Worm (Caenorhabditis elegans) whole organism, L1 larva: ENCODE results near the gene fbxa-81.

Source experiments
- C04F5.9 ChIP-seq: sonication (generic microtip); optimal IDR thresholded peaks from 2 replicates; lab custom pipeline; 2016; ENCODE audit warnings: missing genetic modification characterization, missing compliant biosample characterization
- C34B4.2 ChIP-seq: sonication (generic microtip); optimal IDR thresholded peaks from 2 replicates; lab custom pipeline; 2017; ENCODE audit warnings: mild to moderate bottlenecking, missing genetic modification characterization, missing compliant biosample characterization
- F16B12.6 ChIP-seq: fragments of 150-350 bp; optimal IDR thresholded peaks from 2 replicates; lab custom pipeline; 2014; ENCODE audit warnings: missing biosample characterization, missing genetic modification characterization
- ceh-63 ChIP-seq: fragments of 200-800 bp; sonication (Bioruptor generic); optimal IDR thresholded peaks from 2 replicates; lab custom pipeline; 2018; ENCODE audit warnings: mild to moderate bottlenecking, missing genetic modification characterization, missing compliant biosample characterization
- ceh-8 ChIP-seq: fragments of 200-800 bp; sonication (Bioruptor generic); optimal IDR thresholded peaks from 2 replicates; lab custom pipeline; 2018; ENCODE audit warnings: mild to moderate bottlenecking, missing genetic modification characterization, moderate library complexity, missing compliant biosample characterization
- ceh-82 ChIP-seq, 3 experiments: fragments of 150-350 bp in 1 of 3; sonication (generic microtip) in 2 of 3; optimal IDR thresholded peaks; 2 replicates each; lab custom pipeline; 2014 to 2017; ENCODE audit warnings: missing biosample characterization in 3 of 3, missing genetic modification characterization in 3 of 3
- dpl-1 ChIP-seq, 3 experiments: fragments of 150-350 bp in 2 of 3; sonication (generic microtip) in 1 of 3; optimal IDR thresholded peaks; 2 replicates each; lab custom pipeline; 2014 to 2017; ENCODE audit warnings: missing biosample characterization in 3 of 3, missing genetic modification characterization in 3 of 3, missing genetic modification reagents in 3 of 3
- dsc-1 ChIP-seq: sonication (generic microtip); optimal IDR thresholded peaks from 2 replicates; lab custom pipeline; 2016; ENCODE audit warnings: mild to moderate bottlenecking, missing genetic modification characterization, missing compliant biosample characterization
- efl-1 ChIP-seq, 4 experiments: fragments of 150-350 bp; optimal IDR thresholded peaks in 3 of 4; peaks in 1 of 4; 1 replicate in 1 of 4; 2 replicates in 3 of 4; lab custom pipeline; 2014; ENCODE audit warnings: missing biosample characterization in 2 of 4, missing genetic modification characterization in 2 of 4, missing genetic modification reagents in 2 of 4
- efl-3 ChIP-seq: fragments of 200-800 bp; sonication (Bioruptor generic); optimal IDR thresholded peaks from 2 replicates; lab custom pipeline; 2018; ENCODE audit warnings: mild to moderate bottlenecking, missing genetic modification characterization, missing compliant biosample characterization
- egl-27 ChIP-seq, 2 experiments: fragments of 150-350 bp in 1 of 2; sonication (generic microtip); optimal IDR thresholded peaks; 3 replicates each; lab custom pipeline; 2017 to 2018; ENCODE audit warnings: missing biosample characterization in 2 of 2, missing genetic modification characterization in 2 of 2, missing genetic modification reagents in 2 of 2
- elt-2 ChIP-seq: sonication (generic microtip); optimal IDR thresholded peaks from 2 replicates; lab custom pipeline; 2016; ENCODE audit warnings: missing genetic modification characterization, mild to moderate bottlenecking, inconsistent platforms, missing compliant biosample characterization, missing genetic modification reagents
- elt-3 ChIP-seq, 6 experiments: fragments of 150-350 bp in 1 of 6; sonication (generic microtip); optimal IDR thresholded peaks; 2 replicates each; lab custom pipeline; 2017 to 2018; ENCODE audit warnings: missing biosample characterization in 6 of 6, missing genetic modification characterization in 6 of 6, inconsistent platforms in 1 of 6
- ets-5 ChIP-seq: fragments of 200-800 bp; sonication (Bioruptor generic); IDR thresholded peaks from 2 replicates; pipeline ENCODE4 v1.3.6; 2022; ENCODE audit warnings: missing genetic modification characterization, missing compliant biosample characterization
- grh-1 ChIP-seq: fragments of 200-800 bp; sonication (Bioruptor generic); IDR thresholded peaks from 2 replicates; pipeline ENCODE4 v1.3.6; 2022; ENCODE audit warnings: missing genetic modification reagents, missing genetic modification characterization, missing compliant biosample characterization
- hlh-17 ChIP-seq: fragments of 200-800 bp; sonication (Bioruptor generic); optimal IDR thresholded peaks from 2 replicates; lab custom pipeline; 2018; ENCODE audit warnings: missing genetic modification characterization, mild to moderate bottlenecking, missing compliant biosample characterization, moderate library complexity, borderline replicate concordance
- irx-1 ChIP-seq: sonication (generic microtip); optimal IDR thresholded peaks from 2 replicates; lab custom pipeline; 2016; ENCODE audit warnings: missing genetic modification characterization, missing compliant biosample characterization
- jun-1 ChIP-seq: fragments of 150-350 bp; optimal IDR thresholded peaks from 2 replicates; lab custom pipeline; 2014; ENCODE audit warnings: missing biosample characterization, missing genetic modification reagents, missing genetic modification characterization
- lin-13 ChIP-seq: fragments of 150-350 bp; optimal IDR thresholded peaks from 2 replicates; lab custom pipeline; 2014; ENCODE audit warnings: missing biosample characterization, missing genetic modification reagents, missing genetic modification characterization
- lin-14 ChIP-seq: fragments of 200-800 bp; sonication (Bioruptor generic); optimal IDR thresholded peaks from 2 replicates; lab custom pipeline; 2018; ENCODE audit warnings: mild to moderate bottlenecking, missing genetic modification characterization, moderate library complexity, missing compliant biosample characterization
- lin-35 ChIP-seq, 2 experiments: fragments of 150-350 bp; optimal IDR thresholded peaks; 2 replicates each; lab custom pipeline; 2014; ENCODE audit warnings: missing biosample characterization in 2 of 2, missing genetic modification characterization in 2 of 2, missing genetic modification reagents in 2 of 2
- lin-39 ChIP-seq: fragments of 150-350 bp; optimal IDR thresholded peaks from 2 replicates; lab custom pipeline; 2014; ENCODE audit warnings: missing biosample characterization, missing genetic modification reagents, missing genetic modification characterization
- lsy-2 ChIP-seq, 2 experiments: fragments of 150-350 bp; optimal IDR thresholded peaks; 2 replicates each; lab custom pipeline; 2014; ENCODE audit warnings: missing biosample characterization in 2 of 2, missing genetic modification characterization in 2 of 2
- mdl-1 ChIP-seq, 2 experiments: fragments of 150-350 bp; optimal IDR thresholded peaks; 2 replicates each; lab custom pipeline; 2014 to 2017; ENCODE audit warnings: missing biosample characterization in 2 of 2, missing genetic modification characterization in 2 of 2, inconsistent platforms in 1 of 2
- mef-2 ChIP-seq: fragments of 150-350 bp; optimal IDR thresholded peaks from 2 replicates; lab custom pipeline; 2014; ENCODE audit warnings: missing biosample characterization, missing genetic modification characterization
- mep-1 ChIP-seq: fragments of 150-350 bp; optimal IDR thresholded peaks from 2 replicates; lab custom pipeline; 2014; ENCODE audit warnings: missing biosample characterization, missing genetic modification characterization
- nhr-11 ChIP-seq: fragments of 150-350 bp; optimal IDR thresholded peaks from 2 replicates; lab custom pipeline; 2014; ENCODE audit warnings: missing biosample characterization, missing genetic modification characterization
- nhr-19 ChIP-seq: fragments of 200-800 bp; sonication (Bioruptor generic); conservative IDR thresholded peaks from 2 replicates; pipeline ENCODE4 v1.3.6; 2022; ENCODE audit warnings: missing genetic modification characterization, missing compliant biosample characterization
- nhr-20 ChIP-seq: sonication (generic microtip); optimal IDR thresholded peaks from 2 replicates; lab custom pipeline; 2016; ENCODE audit warnings: mild to moderate bottlenecking, missing genetic modification characterization, missing compliant biosample characterization
- nhr-237 ChIP-seq: fragments of 150-350 bp; optimal IDR thresholded peaks from 2 replicates; lab custom pipeline; 2014; ENCODE audit warnings: missing biosample characterization, missing genetic modification characterization
- nhr-28 ChIP-seq: fragments of 150-350 bp; optimal IDR thresholded peaks from 2 replicates; lab custom pipeline; 2014; ENCODE audit warnings: missing biosample characterization, missing genetic modification characterization
- nhr-47 ChIP-seq: sonication (generic microtip); optimal IDR thresholded peaks from 2 replicates; lab custom pipeline; 2016; ENCODE audit warnings: mild to moderate bottlenecking, missing genetic modification characterization, moderate library complexity, missing compliant biosample characterization
- nhr-71 ChIP-seq: sonication (generic microtip); optimal IDR thresholded peaks from 2 replicates; lab custom pipeline; 2016; ENCODE audit warnings: mild to moderate bottlenecking, missing genetic modification characterization, moderate library complexity, missing compliant biosample characterization
- nhr-77 ChIP-seq: fragments of 150-350 bp; optimal IDR thresholded peaks from 2 replicates; lab custom pipeline; 2014; ENCODE audit warnings: missing biosample characterization, missing genetic modification characterization
- nhr-84 ChIP-seq: sonication (generic microtip); optimal IDR thresholded peaks from 2 replicates; lab custom pipeline; 2017; ENCODE audit warnings: missing biosample characterization, missing genetic modification characterization
- nhr-85 ChIP-seq: sonication (generic microtip); peaks from one replicate; lab custom pipeline; 2016; ENCODE audit warnings: missing genetic modification characterization, inconsistent platforms, missing compliant biosample characterization
- nhr-90 ChIP-seq: sonication (generic microtip); optimal IDR thresholded peaks from 2 replicates; lab custom pipeline; 2016; ENCODE audit warnings: mild to moderate bottlenecking, missing genetic modification characterization, missing compliant biosample characterization; ENCODE audit not compliant: poor library complexity
- pag-3 ChIP-seq: sonication (generic microtip); optimal IDR thresholded peaks from 2 replicates; lab custom pipeline; 2017; ENCODE audit warnings: missing genetic modification characterization, mild to moderate bottlenecking, missing compliant biosample characterization, antibody characterized with exemption, borderline replicate concordance; ENCODE audit not compliant: insufficient read depth
- pqm-1 ChIP-seq: sonication (generic microtip); optimal IDR thresholded peaks from 3 replicates; lab custom pipeline; 2017; ENCODE audit warnings: missing biosample characterization, missing genetic modification characterization
- rnt-1 ChIP-seq: sonication (generic microtip); optimal IDR thresholded peaks from 2 replicates; lab custom pipeline; 2016; ENCODE audit warnings: mild to moderate bottlenecking, missing genetic modification characterization, moderate library complexity, missing compliant biosample characterization
- skn-1 ChIP-seq: fragments of 150-350 bp; optimal IDR thresholded peaks from 2 replicates; lab custom pipeline; 2014; ENCODE audit warnings: missing biosample characterization, missing genetic modification characterization
- snu-23 ChIP-seq: sonication (generic microtip); optimal IDR thresholded peaks from 2 replicates; lab custom pipeline; 2016; ENCODE audit warnings: missing genetic modification characterization, missing compliant biosample characterization
- swsn-7 ChIP-seq: sonication (generic microtip); optimal IDR thresholded peaks from 2 replicates; lab custom pipeline; 2016; ENCODE audit warnings: missing genetic modification characterization, missing compliant biosample characterization
- tbx-2 ChIP-seq: sonication (generic microtip); optimal IDR thresholded peaks from 2 replicates; lab custom pipeline; 2016; ENCODE audit warnings: missing genetic modification characterization, missing compliant biosample characterization
- tlp-1 ChIP-seq: fragments of 150-350 bp; optimal IDR thresholded peaks from 2 replicates; lab custom pipeline; 2014; ENCODE audit warnings: missing biosample characterization, missing genetic modification characterization
- unc-98 ChIP-seq: fragments of 200-800 bp; sonication (Bioruptor generic); IDR thresholded peaks from 2 replicates; pipeline ENCODE4 v1.3.6; 2022; ENCODE audit warnings: missing genetic modification characterization, missing compliant biosample characterization
- xbp-1 ChIP-seq: sonication (generic microtip); optimal IDR thresholded peaks from 2 replicates; lab custom pipeline; 2016; ENCODE audit warnings: missing genetic modification characterization, missing compliant biosample characterization

fbxa-81 gene

DNA sequence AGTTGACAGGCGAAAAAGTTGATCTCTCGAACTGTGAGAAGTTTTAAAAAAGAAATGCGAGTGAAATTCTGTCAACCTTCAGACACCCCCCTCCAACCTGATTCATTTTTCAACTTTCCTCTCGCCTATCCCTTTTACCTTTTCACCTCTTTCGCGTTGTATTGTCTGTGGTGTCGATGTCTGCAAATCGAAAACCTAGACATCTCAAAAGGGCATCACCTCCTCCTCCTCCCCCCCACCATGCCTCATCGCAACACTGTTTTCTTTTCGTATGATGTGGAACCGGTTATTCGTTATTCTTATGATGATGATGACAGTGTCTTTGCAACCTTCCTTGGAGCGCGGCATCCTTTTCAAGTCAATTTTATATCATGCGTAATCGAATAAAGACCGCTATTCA lies 33.9 kb downstream of the fbxa-81 start (continued):
- no peak for TF ChIP-seq hlh-17
- TF ChIP-seq efl-3 (GFP tag; lab: Kevin White, UChicago): no peak
- TF ChIP-seq nhr-84 (tag; lab: Kevin White, UChicago): no peak
- TF ChIP-seq C34B4.2: no peak
- TF ChIP-seq lin-14: peak; percentile 86

DNA sequence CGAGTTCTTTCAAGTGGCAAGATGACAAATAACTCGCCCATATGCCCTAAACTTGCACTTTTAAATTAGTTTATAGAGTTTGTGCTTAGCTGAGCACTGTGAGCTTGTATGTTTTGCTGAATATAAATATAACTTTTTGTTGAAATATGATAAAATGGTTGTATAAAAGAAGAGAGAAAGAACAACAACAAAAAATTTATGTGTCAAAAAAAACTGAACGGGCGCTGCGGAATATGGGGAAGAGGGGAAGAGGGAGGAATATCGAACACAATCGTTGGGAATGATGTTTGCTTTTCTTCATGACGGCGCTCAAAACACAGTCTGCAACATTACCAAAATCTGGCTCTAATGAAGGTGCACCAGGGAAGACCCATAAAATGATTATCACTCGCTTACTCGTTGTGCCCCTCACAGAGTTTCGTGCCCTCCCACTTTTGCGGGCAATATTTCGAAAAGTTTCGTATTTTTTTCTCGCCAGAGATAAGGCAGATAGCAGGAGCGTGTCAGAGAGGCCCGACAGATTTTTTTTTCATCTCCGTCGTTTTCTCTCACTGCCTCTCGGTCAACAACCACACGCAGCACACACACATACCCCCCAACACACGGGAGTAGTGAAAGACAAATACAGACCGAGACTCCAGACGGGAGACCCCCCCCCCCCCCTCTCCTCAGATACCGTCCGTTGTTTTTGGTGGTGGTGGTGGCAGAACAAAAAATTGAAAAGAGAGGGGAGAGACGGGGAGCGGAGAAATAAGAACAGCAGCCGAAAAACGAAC lies 36.1 kb downstream of the fbxa-81 start:
- TF ChIP-seq jun-1 (tag; lab: Kevin White, UChicago): peak; percentile 7
- peak; percentile 1 to 61 for TF ChIP-seq lin-35 (GFP tag; optimal IDR thresholded peaks at IDR 0.05; lab: Kevin White, UChicago)
- TF ChIP-seq irx-1: peak; percentile 35
- peak; percentile 17 for TF ChIP-seq tbx-2 (tag; lab: Kevin White, UChicago)
- peak; percentile 71 for TF ChIP-seq snu-23
- TF ChIP-seq hlh-17: no peak
- TF ChIP-seq elt-2: peak; percentile 91
- TF ChIP-seq ceh-63 (GFP tag; lab: Kevin White, UChicago): no peak
- TF ChIP-seq rnt-1 (tag; lab: Kevin White, UChicago): peak; percentile 83
- TF ChIP-seq xbp-1 (tag; lab: Kevin White, UChicago): no peak
- no peak for TF ChIP-seq mef-2 (tag; lab: Kevin White, UChicago)
- no peak for TF ChIP-seq C04F5.9 (tag; lab: Kevin White, UChicago)
- TF ChIP-seq skn-1: peak; percentile 17
- peak; percentile 9 for TF ChIP-seq F16B12.6
- peak; percentile 79 for TF ChIP-seq nhr-20 (tag; lab: Kevin White, UChicago)
- peak; percentile 82 for TF ChIP-seq nhr-71 (tag; lab: Kevin White, UChicago)
- TF ChIP-seq dsc-1 (tag; lab: Kevin White, UChicago): no peak
- TF ChIP-seq nhr-90: peak; percentile 52
- TF ChIP-seq nhr-237 (tag; lab: Kevin White, UChicago): peak; percentile 54
- peak; percentile 33 for TF ChIP-seq mep-1 (tag; lab: Kevin White, UChicago)
- peak; percentile 96 for TF ChIP-seq nhr-85 (tag; lab: Kevin White, UChicago)
- peak; percentile 73 for TF ChIP-seq nhr-19 (GFP tag; lab: Robert Waterston, UW)
- TF ChIP-seq ceh-8 (GFP tag; lab: Kevin White, UChicago): no peak
- TF ChIP-seq egl-27 (tag; optimal IDR thresholded peaks at IDR 0.05; lab: Kevin White, UChicago): peak; percentile 30 to 51
- TF ChIP-seq nhr-47 (tag; lab: Kevin White, UChicago): peak; percentile 39
- peak in 1 of 3 experiments; percentile 10 for TF ChIP-seq dpl-1 (GFP tag; optimal IDR thresholded peaks at IDR 0.05; lab: Kevin White, UChicago)
- TF ChIP-seq efl-1 (optimal IDR thresholded peaks at IDR 0.05; lab: Kevin White, UChicago): peak in 1 of 2 experiments; percentile 10
- peak in 1 of 2 experiments; percentile 93 for TF ChIP-seq efl-1 (GFP tag; optimal IDR thresholded peaks at IDR 0.05 in 1 of 2; lab: Kevin White, UChicago)
- peak; percentile 57 for TF ChIP-seq swsn-7
- no peak for TF ChIP-seq nhr-11 (tag; lab: Kevin White, UChicago)
- TF ChIP-seq lin-14: peak; percentile 91
- peak; percentile 57 for TF ChIP-seq pqm-1 (tag; lab: Kevin White, UChicago)
- TF ChIP-seq lin-13 (GFP tag; lab: Kevin White, UChicago): no peak
- TF ChIP-seq nhr-77 (tag; lab: Kevin White, UChicago): peak; percentile 90
- TF ChIP-seq lin-39 (tag; lab: Kevin White, UChicago): no peak
- no peak for TF ChIP-seq tlp-1
- no peak for TF ChIP-seq ets-5 (GFP tag; lab: Robert Waterston, UW)
- TF ChIP-seq elt-3 (tag; optimal IDR thresholded peaks at IDR 0.05; lab: Kevin White, UChicago): peak; percentile 26 to 98 (median 58)
- no peak; the same call in 1 of the 2 replicates for TF ChIP-seq unc-98
- peak in 2 of 3 experiments; percentile 22 to 28 for TF ChIP-seq ceh-82 (tag; optimal IDR thresholded peaks at IDR 0.05; lab: Kevin White, UChicago)
- TF ChIP-seq mdl-1 (tag; optimal IDR thresholded peaks at IDR 0.05; lab: Kevin White, UChicago): peak in 1 of 2 experiments; percentile 64
- peak; percentile 69 for TF ChIP-seq grh-1 (GFP tag; lab: Robert Waterston, UW)
- no peak for TF ChIP-seq nhr-28 (tag; lab: Kevin White, UChicago)
- TF ChIP-seq pag-3 (tag; lab: Kevin White, UChicago): peak; percentile 15
- TF ChIP-seq lsy-2 (tag; optimal IDR thresholded peaks at IDR 0.05; lab: Kevin White, UChicago): peak; percentile 14 to 42
